Fruit fly (Drosophila melanogaster) whole organism, prepupa: ENCODE measurements around the gene CG14441.

Source experiments
- Blimp-1 ChIP-seq: fragments of 200-800 bp; sonication (Bioruptor generic); optimal IDR thresholded peaks from 3 replicates; lab custom pipeline; 2017; ENCODE audit warnings: missing biosample characterization, missing genetic modification characterization, mild to moderate bottlenecking, moderate library complexity, missing genetic modification reagents
- CG10631 ChIP-seq: fragments of 200-800 bp; sonication (Bioruptor generic); optimal IDR thresholded peaks from 2 replicates; lab custom pipeline; 2016; ENCODE audit warnings: missing biosample characterization, missing genetic modification characterization
- CG10669 ChIP-seq: fragments of 200-800 bp; sonication (Bioruptor generic); optimal IDR thresholded peaks from 3 replicates; lab custom pipeline; 2018; ENCODE audit warnings: missing biosample characterization, mild to moderate bottlenecking, missing genetic modification characterization, moderate library complexity
- CG11902 ChIP-seq: fragments of 200-800 bp; sonication (Bioruptor generic); optimal IDR thresholded peaks from 3 replicates; lab custom pipeline; 2016; ENCODE audit warnings: missing biosample characterization, missing genetic modification characterization
- CG15336 ChIP-seq: fragments of 200-800 bp; sonication (Bioruptor generic); IDR thresholded peaks from 2 replicates; pipeline ENCODE4 v1.3.6; 2022; ENCODE audit warnings: missing biosample characterization, missing genetic modification characterization
- CG1621 ChIP-seq: fragments of 200-800 bp; sonication (Bioruptor generic); optimal IDR thresholded peaks from 3 replicates; lab custom pipeline; 2018; ENCODE audit warnings: missing biosample characterization, mild to moderate bottlenecking, missing genetic modification characterization
- CG16779 ChIP-seq: fragments of 200-800 bp; sonication (Bioruptor generic); optimal IDR thresholded peaks from 3 replicates; lab custom pipeline; 2017; ENCODE audit warnings: missing biosample characterization, mild to moderate bottlenecking, missing genetic modification characterization
- CG3032 ChIP-seq: fragments of 200-800 bp; optimal IDR thresholded peaks from 2 replicates; lab custom pipeline; 2019; ENCODE audit warnings: missing biosample characterization, mild to moderate bottlenecking, missing genetic modification characterization, moderate library complexity
- CG31627 ChIP-seq: fragments of 200-800 bp; sonication (Bioruptor generic); optimal IDR thresholded peaks from 3 replicates; lab custom pipeline; 2016; ENCODE audit warnings: missing biosample characterization, missing genetic modification characterization
- CG32006 ChIP-seq: fragments of 200-800 bp; sonication (Bioruptor generic); optimal IDR thresholded peaks from 3 replicates; lab custom pipeline; 2017; ENCODE audit warnings: missing biosample characterization, mild to moderate bottlenecking, missing genetic modification characterization
- CG34406 ChIP-seq: fragments of 200-800 bp; sonication (Bioruptor generic); optimal IDR thresholded peaks from 3 replicates; lab custom pipeline; 2016; ENCODE audit warnings: missing biosample characterization, missing genetic modification characterization
- CG4318 ChIP-seq: fragments of 200-800 bp; sonication (Bioruptor generic); optimal IDR thresholded peaks from 3 replicates; lab custom pipeline; 2017; ENCODE audit warnings: missing biosample characterization, mild to moderate bottlenecking, missing genetic modification characterization
- CG6163 ChIP-seq: fragments of 200-800 bp; sonication (Bioruptor generic); IDR thresholded peaks from 3 replicates; pipeline ENCODE4 v1.3.6; 2022; ENCODE audit warnings: missing biosample characterization, missing genetic modification characterization
- CG6276 ChIP-seq: fragments of 200-800 bp; sonication (Bioruptor generic); optimal IDR thresholded peaks from 2 replicates; lab custom pipeline; 2017; ENCODE audit warnings: missing biosample characterization, mild to moderate bottlenecking, missing genetic modification characterization
- CG6808 ChIP-seq: fragments of 200-800 bp; sonication (Bioruptor generic); optimal IDR thresholded peaks from 3 replicates; lab custom pipeline; 2017; ENCODE audit warnings: missing biosample characterization, missing genetic modification characterization, mild to moderate bottlenecking, moderate library complexity, missing genetic modification reagents
- CG6854 ChIP-seq: fragments of 200-800 bp; sonication (Bioruptor generic); optimal IDR thresholded peaks from 2 replicates; lab custom pipeline; 2017; ENCODE audit warnings: missing biosample characterization, mild to moderate bottlenecking, missing genetic modification characterization
- CG8119 ChIP-seq: fragments of 200-800 bp; sonication (Bioruptor generic); IDR thresholded peaks from 3 replicates; pipeline ENCODE4 v1.3.6; 2022; ENCODE audit warnings: missing biosample characterization, missing genetic modification characterization
- CG8319 ChIP-seq: fragments of 200-800 bp; sonication (Bioruptor generic); optimal IDR thresholded peaks from 3 replicates; lab custom pipeline; 2016; ENCODE audit warnings: missing biosample characterization, missing genetic modification characterization
- CG9139 ChIP-seq: fragments of 200-800 bp; sonication (Bioruptor generic); optimal IDR thresholded peaks from 3 replicates; lab custom pipeline; 2017; ENCODE audit warnings: missing biosample characterization, mild to moderate bottlenecking, missing genetic modification characterization
- Eip75B ChIP-seq: fragments of 200-800 bp; sonication (Bioruptor generic); optimal IDR thresholded peaks from 3 replicates; lab custom pipeline; 2016; ENCODE audit warnings: missing biosample characterization, missing genetic modification characterization
- Eip93F ChIP-seq: fragments of 200-800 bp; sonication (Bioruptor generic); optimal IDR thresholded peaks from 2 replicates; lab custom pipeline; 2016; ENCODE audit warnings: missing biosample characterization, mild to moderate bottlenecking, missing genetic modification characterization
- Ets21C ChIP-seq: fragments of 200-800 bp; sonication (Bioruptor generic); optimal IDR thresholded peaks from 3 replicates; lab custom pipeline; 2016; ENCODE audit warnings: missing biosample characterization, missing genetic modification characterization
- Gug ChIP-seq: fragments of 200-800 bp; sonication (Bioruptor generic); IDR thresholded peaks from 2 replicates; pipeline ENCODE4 v1.3.6; 2022; ENCODE audit warnings: missing biosample characterization, missing genetic modification characterization
- Hr38 ChIP-seq: sonication (Bioruptor generic); optimal IDR thresholded peaks from 2 replicates; lab custom pipeline; 2016; ENCODE audit warnings: missing biosample characterization, missing genetic modification characterization
- Hr39 ChIP-seq: fragments of 200-800 bp; sonication (Bioruptor generic); optimal IDR thresholded peaks from 2 replicates; lab custom pipeline; 2016; ENCODE audit warnings: missing biosample characterization, missing genetic modification characterization
- Hr4 ChIP-seq: fragments of 200-800 bp; sonication (Bioruptor generic); optimal IDR thresholded peaks from 3 replicates; lab custom pipeline; 2016; ENCODE audit warnings: missing biosample characterization, missing genetic modification characterization
- Lpt ChIP-seq: fragments of 200-800 bp; sonication (Bioruptor generic); optimal IDR thresholded peaks from 3 replicates; lab custom pipeline; 2016; ENCODE audit warnings: missing biosample characterization, missing genetic modification characterization
- OdsH ChIP-seq: fragments of 200-800 bp; sonication (Bioruptor generic); optimal IDR thresholded peaks from 3 replicates; lab custom pipeline; 2016; ENCODE audit warnings: missing biosample characterization, missing genetic modification characterization
- Smox ChIP-seq: fragments of 200-800 bp; sonication (Bioruptor generic); optimal IDR thresholded peaks from 3 replicates; lab custom pipeline; 2016; ENCODE audit warnings: missing biosample characterization, missing genetic modification characterization
- Sox102F ChIP-seq: fragments of 200-800 bp; sonication (Bioruptor generic); optimal IDR thresholded peaks from 2 replicates; lab custom pipeline; 2016; ENCODE audit warnings: missing biosample characterization, mild to moderate bottlenecking, missing genetic modification characterization
- Sox14 ChIP-seq: fragments of 200-800 bp; sonication (Bioruptor generic); optimal IDR thresholded peaks from 3 replicates; lab custom pipeline; 2016; ENCODE audit warnings: missing biosample characterization, missing genetic modification characterization
- Sox15 ChIP-seq: fragments of 200-800 bp; sonication (Bioruptor generic); optimal IDR thresholded peaks from 3 replicates; lab custom pipeline; 2016; ENCODE audit warnings: missing biosample characterization, missing genetic modification characterization
- achi ChIP-seq: fragments of 200-800 bp; sonication (Bioruptor generic); optimal IDR thresholded peaks from 3 replicates; lab custom pipeline; 2016; ENCODE audit warnings: missing biosample characterization, missing genetic modification characterization
- acj6 ChIP-seq: fragments of 200-800 bp; sonication (Bioruptor generic); optimal IDR thresholded peaks from 3 replicates; lab custom pipeline; 2016; ENCODE audit warnings: missing biosample characterization, missing genetic modification characterization
- cyc ChIP-seq: fragments of 200-800 bp; sonication (Bioruptor generic); optimal IDR thresholded peaks from 3 replicates; lab custom pipeline; 2016; ENCODE audit warnings: missing biosample characterization, missing genetic modification characterization
- dac ChIP-seq: fragments of 200-800 bp; sonication (Bioruptor generic); optimal IDR thresholded peaks from 2 replicates; lab custom pipeline; 2017; ENCODE audit warnings: missing biosample characterization, mild to moderate bottlenecking, missing genetic modification characterization
- dsx ChIP-seq: fragments of 200-800 bp; optimal IDR thresholded peaks from 3 replicates; lab custom pipeline; 2019; ENCODE audit warnings: missing biosample characterization, mild to moderate bottlenecking, missing genetic modification characterization, moderate library complexity; ENCODE audit not compliant: poor library complexity, severe bottlenecking
- eg ChIP-seq: fragments of 200-800 bp; sonication (Bioruptor generic); IDR thresholded peaks from 3 replicates; pipeline ENCODE4 v1.3.6; 2022; ENCODE audit warnings: missing biosample characterization, missing genetic modification characterization
- esn ChIP-seq: fragments of 200-800 bp; sonication (Bioruptor generic); optimal IDR thresholded peaks from 2 replicates; lab custom pipeline; 2016; ENCODE audit warnings: missing biosample characterization, mild to moderate bottlenecking, missing genetic modification characterization, moderate library complexity
- fd59A ChIP-seq: fragments of 200-800 bp; sonication (Bioruptor generic); optimal IDR thresholded peaks from 2 replicates; lab custom pipeline; 2017; ENCODE audit warnings: missing biosample characterization, mild to moderate bottlenecking, missing genetic modification characterization, missing genetic modification reagents
- fd85E ChIP-seq: fragments of 200-800 bp; sonication (Bioruptor generic); optimal IDR thresholded peaks from 3 replicates; lab custom pipeline; 2016; ENCODE audit warnings: missing biosample characterization, missing genetic modification characterization
- fkh ChIP-seq: fragments of 200-800 bp; sonication (Bioruptor generic); optimal IDR thresholded peaks from 3 replicates; lab custom pipeline; 2017; ENCODE audit warnings: missing biosample characterization, mild to moderate bottlenecking, missing genetic modification characterization, moderate library complexity
- lz ChIP-seq: fragments of 200-800 bp; sonication (Bioruptor generic); optimal IDR thresholded peaks from 3 replicates; lab custom pipeline; 2016; ENCODE audit warnings: missing biosample characterization, missing genetic modification characterization
- net ChIP-seq: fragments of 200-800 bp; sonication (Bioruptor generic); optimal IDR thresholded peaks from 3 replicates; lab custom pipeline; 2016; ENCODE audit warnings: missing biosample characterization, missing genetic modification characterization
- pdm3 ChIP-seq: fragments of 200-800 bp; sonication (Bioruptor generic); optimal IDR thresholded peaks from 3 replicates; lab custom pipeline; 2016; ENCODE audit warnings: missing biosample characterization, missing genetic modification characterization
- salr ChIP-seq, 2 experiments: fragments of 200-800 bp; sonication (Bioruptor generic); optimal IDR thresholded peaks; 3 replicates each; lab custom pipeline; 2016 to 2018; ENCODE audit warnings: missing biosample characterization in 2 of 2, missing genetic modification characterization in 2 of 2, mild to moderate bottlenecking in 1 of 2
- spab ChIP-seq: fragments of 200-800 bp; sonication (Bioruptor generic); optimal IDR thresholded peaks from 2 replicates; lab custom pipeline; 2017; ENCODE audit warnings: missing biosample characterization, mild to moderate bottlenecking, missing genetic modification characterization, missing genetic modification reagents
- ss ChIP-seq, 2 experiments: fragments of 200-800 bp; sonication (Bioruptor generic); optimal IDR thresholded peaks; 2 replicates in 1 of 2; 3 replicates in 1 of 2; lab custom pipeline; 2017 to 2018; ENCODE audit warnings: mild to moderate bottlenecking in 2 of 2, missing biosample characterization in 2 of 2, missing genetic modification characterization in 2 of 2, moderate library complexity in 1 of 2
- svp ChIP-seq: fragments of 200-800 bp; sonication (Bioruptor generic); peaks from one replicate; lab custom pipeline; 2016; ENCODE audit warnings: missing biosample characterization, missing genetic modification characterization
- vri ChIP-seq: fragments of 200-800 bp; sonication (Bioruptor generic); optimal IDR thresholded peaks from 3 replicates; lab custom pipeline; 2016; ENCODE audit warnings: missing biosample characterization, mild to moderate bottlenecking, missing genetic modification characterization

The CG14441 gene

DNA sequence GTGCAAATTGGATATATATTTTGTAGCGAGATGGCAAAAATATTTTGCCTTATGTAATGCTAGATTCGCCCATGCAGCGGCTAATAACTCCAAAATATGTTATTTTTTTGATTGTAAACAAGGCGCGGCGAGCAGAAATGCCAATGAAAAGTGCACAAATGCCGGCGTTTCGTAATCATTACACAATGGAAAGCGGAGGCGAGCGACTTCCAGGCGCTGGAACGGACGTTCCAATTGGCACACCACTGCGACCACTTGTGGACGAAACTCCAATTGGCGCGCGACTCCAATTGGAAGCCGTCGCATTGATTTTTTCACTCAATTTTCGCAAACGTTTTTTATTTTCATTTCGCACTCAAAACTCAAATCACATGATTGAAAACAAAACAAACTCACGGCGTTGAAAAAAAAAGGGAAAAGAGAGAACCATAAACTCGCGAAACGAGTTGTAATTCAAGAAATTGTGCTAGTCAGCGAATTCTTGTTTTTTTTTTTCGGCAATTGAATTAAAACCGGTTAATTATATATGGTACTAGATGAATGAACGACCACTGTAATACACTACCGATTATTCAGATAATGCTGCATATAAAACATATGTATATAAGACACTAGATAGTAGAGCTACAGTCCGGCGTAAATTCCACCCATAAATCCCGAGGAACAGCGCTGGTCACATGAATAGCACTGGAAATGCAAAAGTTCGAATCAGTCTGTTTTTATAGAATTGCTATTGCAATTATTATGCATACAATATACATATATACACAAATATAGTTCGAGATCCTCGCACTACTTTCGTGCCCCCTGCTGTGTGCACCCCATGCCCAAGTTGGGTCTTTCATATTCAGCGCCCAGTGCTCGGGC, 20.4 kb upstream of the CG14441 start, which contains the start of gene ND-ASHI:
Gene ND-ASHI, minus strand, starts transcription at position 484 of the 867 bp plus-strand sequence.
- TF ChIP-seq Eip75B (GFP tag; lab: Kevin White, UChicago) (peak; percentile 97), Sox102F (GFP tag; lab: Kevin White, UChicago) (peak; percentile 96), CG34406 (peak; percentile 97), acj6 (GFP tag; lab: Kevin White, UChicago) (peak; percentile 97), OdsH (GFP tag; lab: Kevin White, UChicago) (peak; percentile 97), CG16779 (tag; lab: Kevin White, UChicago) (peak; percentile 95), Hr4 (peak; percentile 95), Hr39 (GFP tag; lab: Kevin White, UChicago) (peak; percentile 96), achi (GFP tag; lab: Kevin White, UChicago) (peak; percentile 95), net (GFP tag; lab: Kevin White, UChicago) (peak; percentile 96), CG11902 (GFP tag; lab: Kevin White, UChicago) (peak; percentile 94), CG8319 (GFP tag; lab: Kevin White, UChicago) (peak; percentile 93), ss (GFP tag; optimal IDR thresholded peaks at IDR 0.05; lab: Kevin White, UChicago) (peak; percentile 98), svp (GFP tag; lab: Kevin White, UChicago) (peak; percentile 98), CG31627 (GFP tag; lab: Kevin White, UChicago) (peak; percentile 95), pdm3 (GFP tag; lab: Kevin White, UChicago) (peak; percentile 98), Blimp-1 (GFP tag; lab: Kevin White, UChicago) (peak; percentile 85), dac (peak; percentile 95), Lpt (GFP tag; lab: Kevin White, UChicago) (peak; percentile 96), Sox14 (GFP tag; lab: Kevin White, UChicago) (peak; percentile 97), CG9139 (GFP tag; lab: Kevin White, UChicago) (peak; percentile 96), fd85E (peak; percentile 93), CG10631 (GFP tag; lab: Kevin White, UChicago) (peak; percentile 97), salr (GFP tag; optimal IDR thresholded peaks at IDR 0.05; lab: Kevin White, UChicago) (peak; percentile 94 to 95), CG6163 (GFP tag; lab: Robert Waterston, UW) (peak; percentile 99), Ets21C (GFP tag; lab: Kevin White, UChicago) (peak; percentile 91), CG10669 (peak; percentile 97), cyc (GFP tag; lab: Kevin White, UChicago) (peak; percentile 97), esn (GFP tag; lab: Kevin White, UChicago) (peak; percentile 97), CG1621 (tag; lab: Kevin White, UChicago) (peak; percentile 98), CG8119 (GFP tag; lab: Robert Waterston, UW) (peak; percentile 97), CG6276 (peak; percentile 97), Smox (GFP tag; lab: Kevin White, UChicago) (peak; percentile 96), CG15336 (GFP tag; lab: Robert Waterston, UW) (peak; percentile 98), CG4318 (GFP tag; lab: Kevin White, UChicago) (peak; percentile 93), Gug (GFP tag; lab: Robert Waterston, UW) (peak; percentile 97), eg (GFP tag; lab: Robert Waterston, UW) (peak; percentile 99), spab (GFP tag; lab: Kevin White, UChicago) (peak; percentile 96), Hr38 (GFP tag; lab: Kevin White, UChicago) (peak; percentile 50), CG32006 (GFP tag; lab: Kevin White, UChicago) (peak; percentile 97), Eip93F (GFP tag; lab: Kevin White, UChicago) (peak; percentile 95), fkh (GFP tag; lab: Kevin White, UChicago) (no peak), CG6854 (peak; percentile 95), dsx (GFP tag; lab: Kevin White, UChicago) (peak; percentile 94), vri (GFP tag; lab: Kevin White, UChicago) (peak; percentile 95), CG6808 (peak; percentile 97), CG3032 (peak; percentile 96), lz (GFP tag; lab: Kevin White, UChicago) (peak; percentile 97), fd59A (GFP tag; lab: Kevin White, UChicago) (peak; percentile 97), Sox15 (peak; percentile 94)
